Fruit fly (Drosophila melanogaster): ENCODE results near the gene CG14270.

- TF ChIP-seq psq (optimal IDR thresholded peaks at IDR 0.05) (no peak), Sin3A (optimal IDR thresholded peaks at IDR 0.05) (no peak), h (optimal IDR thresholded peaks at IDR 0.05) (no peak), Myc (optimal IDR thresholded peaks at IDR 0.05) (no peak)
Observed at dm6 chrX:3451250-3451786, 33.9 kb downstream of the CG14270 start.
